Worm (Caenorhabditis elegans): ENCODE results near the gene Y46B2A.4.

DNA sequence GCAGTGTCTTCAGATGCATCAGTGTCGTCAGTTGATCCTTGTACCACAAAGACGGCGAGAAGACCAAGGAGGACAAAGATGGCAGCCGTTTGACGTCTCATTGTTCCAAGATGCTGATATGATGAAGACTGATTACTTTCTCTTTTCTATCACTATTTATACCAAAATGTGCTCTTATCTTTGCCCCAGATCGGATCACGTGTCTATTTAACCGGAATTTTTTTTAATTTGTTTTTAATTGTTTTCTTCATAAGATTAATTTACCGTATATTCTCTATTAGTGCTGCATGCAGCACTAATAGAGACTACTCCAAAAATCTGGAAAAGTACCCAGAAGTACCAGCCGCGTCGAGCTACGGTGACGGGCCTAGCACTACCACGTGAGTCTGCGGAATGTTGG is 46.9 kb upstream of the Y46B2A.4 start, which contains the start of gene msrp-3:
- no peak for TF ChIP-seq W03F9.2 (tag; optimal IDR thresholded peaks at IDR 0.05)
- no peak for TF ChIP-seq dao-5 (tag; optimal IDR thresholded peaks at IDR 0.05)

All from whole organism, L4/young adult.